Fruit fly (Drosophila melanogaster) whole organism, prepupa: ENCODE measurements around the gene CG13999.

Source experiments
- CG11294 ChIP-seq: fragments of 200-800 bp; sonication (Bioruptor generic); IDR thresholded peaks from 2 replicates; pipeline ENCODE4 v1.3.6; 2022; ENCODE audit warnings: missing biosample characterization, missing genetic modification characterization
- CG11762 ChIP-seq: fragments of 200-800 bp; sonication (Bioruptor generic); optimal IDR thresholded peaks from 3 replicates; lab custom pipeline; 2016; ENCODE audit warnings: missing biosample characterization, missing genetic modification characterization; ENCODE audit not compliant: insufficient read depth
- CG11902 ChIP-seq: fragments of 200-800 bp; sonication (Bioruptor generic); optimal IDR thresholded peaks from 3 replicates; lab custom pipeline; 2016; ENCODE audit warnings: missing biosample characterization, missing genetic modification characterization
- CG15336 ChIP-seq: fragments of 200-800 bp; sonication (Bioruptor generic); IDR thresholded peaks from 2 replicates; pipeline ENCODE4 v1.3.6; 2022; ENCODE audit warnings: missing biosample characterization, missing genetic modification characterization
- CG1621 ChIP-seq: fragments of 200-800 bp; sonication (Bioruptor generic); optimal IDR thresholded peaks from 3 replicates; lab custom pipeline; 2018; ENCODE audit warnings: missing biosample characterization, mild to moderate bottlenecking, missing genetic modification characterization
- CG16779 ChIP-seq: fragments of 200-800 bp; sonication (Bioruptor generic); optimal IDR thresholded peaks from 3 replicates; lab custom pipeline; 2017; ENCODE audit warnings: missing biosample characterization, mild to moderate bottlenecking, missing genetic modification characterization
- CG31627 ChIP-seq: fragments of 200-800 bp; sonication (Bioruptor generic); optimal IDR thresholded peaks from 3 replicates; lab custom pipeline; 2016; ENCODE audit warnings: missing biosample characterization, missing genetic modification characterization
- CG6163 ChIP-seq: fragments of 200-800 bp; sonication (Bioruptor generic); IDR thresholded peaks from 3 replicates; pipeline ENCODE4 v1.3.6; 2022; ENCODE audit warnings: missing biosample characterization, missing genetic modification characterization
- CG6276 ChIP-seq: fragments of 200-800 bp; sonication (Bioruptor generic); optimal IDR thresholded peaks from 2 replicates; lab custom pipeline; 2017; ENCODE audit warnings: missing biosample characterization, mild to moderate bottlenecking, missing genetic modification characterization
- CG6792 ChIP-seq: fragments of 200-800 bp; sonication (Bioruptor generic); optimal IDR thresholded peaks from 3 replicates; lab custom pipeline; 2016; ENCODE audit warnings: missing biosample characterization, missing genetic modification characterization
- CG7368 ChIP-seq: fragments of 200-800 bp; sonication (Bioruptor generic); optimal IDR thresholded peaks from 3 replicates; lab custom pipeline; 2016; ENCODE audit warnings: missing biosample characterization, missing genetic modification characterization
- Eip78C ChIP-seq: fragments of 200-800 bp; sonication (Bioruptor generic); peaks from one replicate; lab custom pipeline; 2016; ENCODE audit warnings: missing biosample characterization, missing genetic modification characterization
- Eip93F ChIP-seq: fragments of 200-800 bp; sonication (Bioruptor generic); optimal IDR thresholded peaks from 2 replicates; lab custom pipeline; 2016; ENCODE audit warnings: missing biosample characterization, mild to moderate bottlenecking, missing genetic modification characterization
- Ets21C ChIP-seq: fragments of 200-800 bp; sonication (Bioruptor generic); optimal IDR thresholded peaks from 3 replicates; lab custom pipeline; 2016; ENCODE audit warnings: missing biosample characterization, missing genetic modification characterization
- Ets96B ChIP-seq: fragments of 200-800 bp; optimal IDR thresholded peaks from 2 replicates; lab custom pipeline; 2019; ENCODE audit warnings: missing biosample characterization, mild to moderate bottlenecking, missing genetic modification characterization, moderate library complexity
- Gug ChIP-seq: fragments of 200-800 bp; sonication (Bioruptor generic); IDR thresholded peaks from 2 replicates; pipeline ENCODE4 v1.3.6; 2022; ENCODE audit warnings: missing biosample characterization, missing genetic modification characterization
- Hr39 ChIP-seq: fragments of 200-800 bp; sonication (Bioruptor generic); optimal IDR thresholded peaks from 2 replicates; lab custom pipeline; 2016; ENCODE audit warnings: missing biosample characterization, missing genetic modification characterization
- Met ChIP-seq: fragments of 200-800 bp; sonication (Bioruptor generic); optimal IDR thresholded peaks from 3 replicates; lab custom pipeline; 2016; ENCODE audit warnings: missing biosample characterization, missing genetic modification characterization
- Smox ChIP-seq: fragments of 200-800 bp; sonication (Bioruptor generic); optimal IDR thresholded peaks from 3 replicates; lab custom pipeline; 2016; ENCODE audit warnings: missing biosample characterization, missing genetic modification characterization
- Sox102F ChIP-seq: fragments of 200-800 bp; sonication (Bioruptor generic); optimal IDR thresholded peaks from 2 replicates; lab custom pipeline; 2016; ENCODE audit warnings: missing biosample characterization, mild to moderate bottlenecking, missing genetic modification characterization
- Sox14 ChIP-seq: fragments of 200-800 bp; sonication (Bioruptor generic); optimal IDR thresholded peaks from 3 replicates; lab custom pipeline; 2016; ENCODE audit warnings: missing biosample characterization, missing genetic modification characterization
- achi ChIP-seq: fragments of 200-800 bp; sonication (Bioruptor generic); optimal IDR thresholded peaks from 3 replicates; lab custom pipeline; 2016; ENCODE audit warnings: missing biosample characterization, missing genetic modification characterization
- cyc ChIP-seq: fragments of 200-800 bp; sonication (Bioruptor generic); optimal IDR thresholded peaks from 3 replicates; lab custom pipeline; 2016; ENCODE audit warnings: missing biosample characterization, missing genetic modification characterization
- dac ChIP-seq: fragments of 200-800 bp; sonication (Bioruptor generic); optimal IDR thresholded peaks from 2 replicates; lab custom pipeline; 2017; ENCODE audit warnings: missing biosample characterization, mild to moderate bottlenecking, missing genetic modification characterization
- eg ChIP-seq: fragments of 200-800 bp; sonication (Bioruptor generic); IDR thresholded peaks from 3 replicates; pipeline ENCODE4 v1.3.6; 2022; ENCODE audit warnings: missing biosample characterization, missing genetic modification characterization
- esn ChIP-seq: fragments of 200-800 bp; sonication (Bioruptor generic); optimal IDR thresholded peaks from 2 replicates; lab custom pipeline; 2016; ENCODE audit warnings: missing biosample characterization, mild to moderate bottlenecking, missing genetic modification characterization, moderate library complexity
- fd59A ChIP-seq: fragments of 200-800 bp; sonication (Bioruptor generic); optimal IDR thresholded peaks from 2 replicates; lab custom pipeline; 2017; ENCODE audit warnings: missing biosample characterization, mild to moderate bottlenecking, missing genetic modification characterization, missing genetic modification reagents
- fkh ChIP-seq: fragments of 200-800 bp; sonication (Bioruptor generic); optimal IDR thresholded peaks from 3 replicates; lab custom pipeline; 2017; ENCODE audit warnings: missing biosample characterization, mild to moderate bottlenecking, missing genetic modification characterization, moderate library complexity
- lz ChIP-seq: fragments of 200-800 bp; sonication (Bioruptor generic); optimal IDR thresholded peaks from 3 replicates; lab custom pipeline; 2016; ENCODE audit warnings: missing biosample characterization, missing genetic modification characterization
- net ChIP-seq: fragments of 200-800 bp; sonication (Bioruptor generic); optimal IDR thresholded peaks from 3 replicates; lab custom pipeline; 2016; ENCODE audit warnings: missing biosample characterization, missing genetic modification characterization
- salr ChIP-seq, 2 experiments: fragments of 200-800 bp; sonication (Bioruptor generic); optimal IDR thresholded peaks; 3 replicates each; lab custom pipeline; 2016 to 2018; ENCODE audit warnings: missing biosample characterization in 2 of 2, missing genetic modification characterization in 2 of 2, mild to moderate bottlenecking in 1 of 2
- ss ChIP-seq, 2 experiments: fragments of 200-800 bp; sonication (Bioruptor generic); optimal IDR thresholded peaks; 2 replicates in 1 of 2; 3 replicates in 1 of 2; lab custom pipeline; 2017 to 2018; ENCODE audit warnings: mild to moderate bottlenecking in 2 of 2, missing biosample characterization in 2 of 2, missing genetic modification characterization in 2 of 2, moderate library complexity in 1 of 2
- svp ChIP-seq: fragments of 200-800 bp; sonication (Bioruptor generic); peaks from one replicate; lab custom pipeline; 2016; ENCODE audit warnings: missing biosample characterization, missing genetic modification characterization
- topi ChIP-seq: fragments of 200-800 bp; sonication (Bioruptor generic); optimal IDR thresholded peaks from 3 replicates; lab custom pipeline; 2016; ENCODE audit warnings: missing biosample characterization, missing genetic modification characterization
- vri ChIP-seq: fragments of 200-800 bp; sonication (Bioruptor generic); optimal IDR thresholded peaks from 3 replicates; lab custom pipeline; 2016; ENCODE audit warnings: missing biosample characterization, mild to moderate bottlenecking, missing genetic modification characterization

The CG13999 gene

dm6 chr2L:5972588-5973236, 16.4 kb upstream of the CG13999 start:
- TF ChIP-seq CG11762 (GFP tag; lab: Kevin White, UChicago) (no peak), Eip78C (GFP tag; lab: Kevin White, UChicago) (peak; percentile 39)
- TF ChIP-seq, all 60 proteins: peak for 1

dm6 chr2L:5972005-5972404, 15.7 kb upstream of the CG13999 start:
- peak; percentile 44 for TF ChIP-seq lz (GFP tag; lab: Kevin White, UChicago)
- TF ChIP-seq CG11294 (GFP tag; lab: Robert Waterston, UW), result no peak
- peak; percentile 52 for TF ChIP-seq CG31627 (GFP tag; lab: Kevin White, UChicago)
- peak; percentile 47 for TF ChIP-seq topi (GFP tag; lab: Kevin White, UChicago)
- peak; percentile 38 for TF ChIP-seq vri (GFP tag; lab: Kevin White, UChicago)
- peak; percentile 14 for TF ChIP-seq Sox102F
- TF ChIP-seq Eip93F (GFP tag; lab: Kevin White, UChicago), result no peak
- TF ChIP-seq CG6792 (GFP tag; lab: Kevin White, UChicago), result no peak
- peak; percentile 34 for TF ChIP-seq Met
- peak; percentile 57 for TF ChIP-seq esn (GFP tag; lab: Kevin White, UChicago)
- peak; percentile 50 for TF ChIP-seq Smox
- TF ChIP-seq svp (GFP tag; lab: Kevin White, UChicago), result peak; percentile 84
- TF ChIP-seq Hr39, result peak; percentile 47
- peak; percentile 73 for TF ChIP-seq Eip78C (GFP tag; lab: Kevin White, UChicago)
- no peak for TF ChIP-seq CG16779 (tag; lab: Kevin White, UChicago)
- no peak for TF ChIP-seq CG6163 (GFP tag; lab: Robert Waterston, UW)
- peak; percentile 4 for TF ChIP-seq Ets21C (GFP tag; lab: Kevin White, UChicago)
- TF ChIP-seq CG11902 (GFP tag; lab: Kevin White, UChicago), result no peak
- TF ChIP-seq Sox14 (GFP tag; lab: Kevin White, UChicago), result peak; percentile 23
- peak; percentile 25 for TF ChIP-seq cyc (GFP tag; lab: Kevin White, UChicago)
- peak; percentile 36; the same call in 1 of the 2 replicates for TF ChIP-seq CG15336 (GFP tag; lab: Robert Waterston, UW)

- no peak for TF ChIP-seq CG11294 (GFP tag; lab: Robert Waterston, UW)
- peak; percentile 96 for TF ChIP-seq svp (GFP tag; lab: Kevin White, UChicago)
- no peak for TF ChIP-seq eg (GFP tag; lab: Robert Waterston, UW)
- no peak for TF ChIP-seq achi
- peak; percentile 41 for TF ChIP-seq Eip78C (GFP tag; lab: Kevin White, UChicago)
These were observed 15.0 kb upstream of the CG13999 start for dm6 chr2L:5971093-5971808.

- TF ChIP-seq fd59A (no peak), cyc (GFP tag; lab: Kevin White, UChicago) (no peak), CG1621 (tag; lab: Kevin White, UChicago) (no peak), CG7368 (GFP tag; lab: Kevin White, UChicago) (no peak)
These were observed 13.3 kb upstream of the CG13999 start, which contains the start of gene Ucp4B for dm6 chr2L:5969559-5969958. TSS of gene Ucp4B (plus strand) at chr2L:5969859.

- TF ChIP-seq CG11762 (GFP tag; lab: Kevin White, UChicago), result no peak
- no peak for TF ChIP-seq CG7368 (GFP tag; lab: Kevin White, UChicago)
- no peak for TF ChIP-seq Ets96B (tag; lab: Kevin White, UChicago)
- no peak for TF ChIP-seq salr (GFP tag; optimal IDR thresholded peaks at IDR 0.05; lab: Kevin White, UChicago)
- TF ChIP-seq CG11902 (GFP tag; lab: Kevin White, UChicago), result no peak
- no peak for TF ChIP-seq net
- TF ChIP-seq achi, result no peak
- no peak for TF ChIP-seq ss (GFP tag; optimal IDR thresholded peaks at IDR 0.05; lab: Kevin White, UChicago)
- TF ChIP-seq Gug (GFP tag; lab: Robert Waterston, UW), result no peak
- TF ChIP-seq fkh (GFP tag; lab: Kevin White, UChicago), result no peak
- no peak for TF ChIP-seq Eip78C (GFP tag; lab: Kevin White, UChicago)
- TF ChIP-seq dac (GFP tag; lab: Kevin White, UChicago), result no peak
- TF ChIP-seq Eip93F (GFP tag; lab: Kevin White, UChicago), result no peak
- TF ChIP-seq CG6276 (GFP tag; lab: Kevin White, UChicago), result no peak
- no peak for TF ChIP-seq CG16779 (tag; lab: Kevin White, UChicago)
- TF ChIP-seq lz (GFP tag; lab: Kevin White, UChicago), result no peak
These were observed 11.7 kb upstream of the CG13999 start, which contains the start of the genes CG13992 and Ucp4C for dm6 chr2L:5967702-5968616. TSS of gene CG13992 (minus strand) at chr2L:5967752. TSS of gene Ucp4C (plus strand) at chr2L:5968566.
